Worm (Caenorhabditis elegans) whole organism, L4 larva: ENCODE data around the gene npr-4.

Experiments used
- F10B5.3 ChIP-seq: sonication (generic microtip); optimal IDR thresholded peaks from 2 replicates; lab custom pipeline; 2016; ENCODE audit warnings: mild to moderate bottlenecking, missing genetic modification characterization, missing compliant biosample characterization
- F37D6.2 ChIP-seq: sonication (generic microtip); optimal IDR thresholded peaks from 2 replicates; lab custom pipeline; 2016; ENCODE audit warnings: mild to moderate bottlenecking, missing genetic modification characterization, missing compliant biosample characterization
- F49E8.2 ChIP-seq: sonication (generic microtip); optimal IDR thresholded peaks from 2 replicates; lab custom pipeline; 2016; ENCODE audit warnings: missing compliant biosample characterization, mild to moderate bottlenecking, missing genetic modification characterization, borderline replicate concordance
- T20F7.1 ChIP-seq: fragments of 200-800 bp; sonication (Bioruptor generic); optimal IDR thresholded peaks from 2 replicates; lab custom pipeline; 2018; ENCODE audit warnings: mild to moderate bottlenecking, missing genetic modification characterization, missing compliant biosample characterization
- Y48G9A.11 ChIP-seq: fragments of 200-800 bp; sonication (Bioruptor generic); IDR thresholded peaks from 2 replicates; pipeline ENCODE4 v1.3.6; 2022; ENCODE audit warnings: missing genetic modification reagents, missing genetic modification characterization, missing compliant biosample characterization
- ZK337.2 ChIP-seq: fragments of 200-800 bp; sonication (Bioruptor generic); IDR thresholded peaks from 2 replicates; pipeline ENCODE4 v1.3.6; 2022; ENCODE audit warnings: missing genetic modification reagents, missing genetic modification characterization, missing compliant biosample characterization
- arid-1 ChIP-seq: fragments of 200-800 bp; sonication (Bioruptor generic); conservative IDR thresholded peaks from 2 replicates; pipeline ENCODE4 v1.3.6; 2022; ENCODE audit warnings: missing genetic modification reagents, missing genetic modification characterization, missing compliant biosample characterization
- attf-4 ChIP-seq: sonication (generic microtip); optimal IDR thresholded peaks from 3 replicates; lab custom pipeline; 2017; ENCODE audit warnings: missing biosample characterization, missing genetic modification characterization
- ceh-32 ChIP-seq: sonication (generic microtip); optimal IDR thresholded peaks from 2 replicates; lab custom pipeline; 2016; ENCODE audit warnings: mild to moderate bottlenecking, missing genetic modification characterization, missing compliant biosample characterization; ENCODE audit not compliant: poor library complexity
- ceh-82 ChIP-seq: sonication (generic microtip); optimal IDR thresholded peaks from 2 replicates; lab custom pipeline; 2017; ENCODE audit warnings: missing biosample characterization, missing genetic modification characterization
- ces-1 ChIP-seq: fragments of 150-350 bp; sonication (generic microtip); optimal IDR thresholded peaks from 4 replicates; lab custom pipeline; 2014; ENCODE audit warnings: missing biosample characterization, missing genetic modification reagents, missing genetic modification characterization
- daf-16 ChIP-seq, 3 experiments: sonication (generic microtip); optimal IDR thresholded peaks; 2 replicates each; lab custom pipeline; 2016 to 2017; ENCODE audit warnings: missing genetic modification characterization in 3 of 3, missing genetic modification reagents in 3 of 3, mild to moderate bottlenecking in 2 of 3, missing compliant biosample characterization in 2 of 3, missing biosample characterization in 1 of 3, moderate library complexity in 1 of 3
- dve-1 ChIP-seq: sonication (generic microtip); optimal IDR thresholded peaks from 2 replicates; lab custom pipeline; 2017; ENCODE audit warnings: antibody characterized with exemption, mild to moderate bottlenecking, missing genetic modification characterization, missing compliant biosample characterization; ENCODE audit not compliant: insufficient read depth
- egl-27 ChIP-seq: sonication (generic microtip); optimal IDR thresholded peaks from 3 replicates; lab custom pipeline; 2017; ENCODE audit warnings: missing biosample characterization, missing genetic modification reagents, missing genetic modification characterization
- egl-43 ChIP-seq: fragments of 200-800 bp; sonication (Bioruptor generic); IDR thresholded peaks from 2 replicates; pipeline ENCODE4 v1.3.6; 2022; ENCODE audit warnings: missing genetic modification reagents, missing genetic modification characterization, missing compliant biosample characterization
- fos-1 ChIP-seq: fragments of 150-350 bp; optimal IDR thresholded peaks from 2 replicates; lab custom pipeline; 2014; ENCODE audit warnings: missing biosample characterization, missing genetic modification characterization
- jun-1 ChIP-seq: fragments of 150-350 bp; optimal IDR thresholded peaks from 2 replicates; lab custom pipeline; 2014; ENCODE audit warnings: missing biosample characterization, missing genetic modification reagents, missing genetic modification characterization
- lin-1 ChIP-seq: fragments of 200-800 bp; sonication (Bioruptor generic); IDR thresholded peaks from 2 replicates; pipeline ENCODE4 v1.3.6; 2022; ENCODE audit warnings: missing genetic modification reagents, missing genetic modification characterization, missing compliant biosample characterization
- lin-15B ChIP-seq: fragments of 150-350 bp; sonication (generic microtip); optimal IDR thresholded peaks from 3 replicates; lab custom pipeline; 2014; ENCODE audit warnings: missing biosample characterization, missing genetic modification characterization
- lin-38 ChIP-seq: fragments of 200-800 bp; sonication (Bioruptor generic); IDR thresholded peaks from 2 replicates; pipeline ENCODE4 v1.3.6; 2022; ENCODE audit warnings: missing genetic modification reagents, missing genetic modification characterization, missing compliant biosample characterization
- madf-9 ChIP-seq: fragments of 200-800 bp; sonication (Bioruptor generic); conservative IDR thresholded peaks from 2 replicates; pipeline ENCODE4 v1.3.6; 2022; ENCODE audit warnings: missing genetic modification reagents, missing genetic modification characterization, missing compliant biosample characterization
- mdl-1 ChIP-seq, 2 experiments: fragments of 150-350 bp in 1 of 2; sonication (generic microtip) in 1 of 2; optimal IDR thresholded peaks; 2 replicates each; lab custom pipeline; 2014 to 2017; ENCODE audit warnings: missing biosample characterization in 2 of 2, missing genetic modification characterization in 2 of 2
- mdt-29 ChIP-seq: fragments of 200-800 bp; sonication (Bioruptor generic); IDR thresholded peaks from 2 replicates; pipeline ENCODE4 v1.3.6; 2022; ENCODE audit warnings: missing genetic modification reagents, missing genetic modification characterization, missing compliant biosample characterization
- mes-2 ChIP-seq: sonication (generic microtip); optimal IDR thresholded peaks from 2 replicates; lab custom pipeline; 2016; ENCODE audit warnings: missing genotype, mild to moderate bottlenecking, missing genetic modification characterization, missing compliant biosample characterization; ENCODE audit not compliant: poor library complexity, severe bottlenecking
- nhr-10 ChIP-seq: fragments of 150-350 bp; optimal IDR thresholded peaks from 2 replicates; lab custom pipeline; 2014; ENCODE audit warnings: missing biosample characterization, missing genetic modification characterization
- nhr-11 ChIP-seq: fragments of 150-350 bp; optimal IDR thresholded peaks from 2 replicates; lab custom pipeline; 2014; ENCODE audit warnings: missing biosample characterization, missing genetic modification characterization
- nhr-237 ChIP-seq: sonication (generic microtip); optimal IDR thresholded peaks from 2 replicates; lab custom pipeline; 2017; ENCODE audit warnings: missing biosample characterization, missing genetic modification characterization
- nhr-25 ChIP-seq: sonication (generic microtip); optimal IDR thresholded peaks from 2 replicates; lab custom pipeline; 2017; ENCODE audit warnings: missing genetic modification characterization, mild to moderate bottlenecking, missing compliant biosample characterization, antibody characterized with exemption, moderate library complexity, borderline replicate concordance; ENCODE audit not compliant: insufficient read depth
- nhr-41 ChIP-seq: fragments of 200-800 bp; sonication (Bioruptor generic); IDR thresholded peaks from 2 replicates; pipeline ENCODE4 v1.3.6; 2022; ENCODE audit warnings: missing genetic modification reagents, missing genetic modification characterization, missing compliant biosample characterization
- nhr-76 ChIP-seq: fragments of 150-350 bp; optimal IDR thresholded peaks from 2 replicates; lab custom pipeline; 2014; ENCODE audit warnings: missing biosample characterization, missing genetic modification characterization
- pha-4 ChIP-seq, 2 experiments: fragments of 150-350 bp in 1 of 2; fragments of 200-800 bp in 1 of 2; sonication (Bioruptor generic) in 1 of 2; IDR thresholded peaks in 1 of 2; optimal IDR thresholded peaks in 1 of 2; 2 replicates each; pipeline versions ENCODE4 v1.3.6 to Lab custom; 2014 to 2022; ENCODE audit warnings: missing genetic modification characterization in 2 of 2, missing genetic modification reagents in 2 of 2, missing biosample characterization in 1 of 2, missing compliant biosample characterization in 1 of 2
- rbr-2 ChIP-seq: sonication (generic microtip); optimal IDR thresholded peaks from 2 replicates; lab custom pipeline; 2016; ENCODE audit warnings: missing genotype, missing genetic modification characterization, missing compliant biosample characterization
- saeg-2 ChIP-seq: fragments of 200-800 bp; sonication (Bioruptor generic); IDR thresholded peaks from 2 replicates; pipeline ENCODE4 v1.3.6; 2022; ENCODE audit warnings: missing genetic modification reagents, missing genetic modification characterization, missing compliant biosample characterization
- set-16 ChIP-seq: fragments of 200-800 bp; sonication (Bioruptor generic); IDR thresholded peaks from 2 replicates; pipeline ENCODE4 v1.3.6; 2022; ENCODE audit warnings: missing genetic modification reagents, missing genetic modification characterization, missing compliant biosample characterization
- snpc-1.2 ChIP-seq: fragments of 200-800 bp; sonication (Bioruptor generic); IDR thresholded peaks from 2 replicates; pipeline ENCODE4 v1.3.6; 2022; ENCODE audit warnings: missing genetic modification reagents, missing genetic modification characterization, missing compliant biosample characterization
- unc-130 ChIP-seq: sonication (generic microtip); optimal IDR thresholded peaks from 2 replicates; lab custom pipeline; 2016; ENCODE audit warnings: missing genetic modification reagents, missing genetic modification characterization, missing compliant biosample characterization
- unc-62 ChIP-seq, 3 experiments: fragments of 150-350 bp in 1 of 3; sonication (generic microtip); optimal IDR thresholded peaks in 2 of 3; peaks in 1 of 3; 1 replicate in 1 of 3; 2 replicates in 2 of 3; lab custom pipeline; 2014 to 2017; ENCODE audit warnings: missing biosample characterization in 3 of 3, missing genetic modification characterization in 3 of 3, missing genetic modification reagents in 3 of 3, missing genotype in 1 of 3
- zfp-2 ChIP-seq: sonication (generic microtip); optimal IDR thresholded peaks from 2 replicates; lab custom pipeline; 2016; ENCODE audit warnings: mild to moderate bottlenecking, missing genetic modification characterization, missing compliant biosample characterization
- zip-11 ChIP-seq: fragments of 200-800 bp; sonication (Bioruptor generic); IDR thresholded peaks from 2 replicates; pipeline ENCODE4 v1.3.6; 2022; ENCODE audit warnings: missing genetic modification characterization, missing compliant biosample characterization
- ztf-11 ChIP-seq: fragments of 150-350 bp; optimal IDR thresholded peaks from 2 replicates; lab custom pipeline; 2014; ENCODE audit warnings: missing biosample characterization, missing genetic modification characterization
- ztf-7 ChIP-seq: fragments of 150-350 bp; optimal IDR thresholded peaks from 2 replicates; lab custom pipeline; 2014; ENCODE audit warnings: missing biosample characterization, missing genetic modification characterization

The npr-4 gene

ce11 chrX:12583497-12583896 lies 32.0 kb upstream of the npr-4 start:
- TF ChIP-seq unc-62 (GFP tag; optimal IDR thresholded peaks at IDR 0.05 in 1 of 2; lab: Kevin White, UChicago) = peak in 1 of 2 experiments; percentile 91
- no peak for TF ChIP-seq unc-62 (tag; optimal IDR thresholded peaks at IDR 0.05; lab: Kevin White, UChicago)
- TF ChIP-seq madf-9 (GFP tag; lab: Robert Waterston, UW) = no peak

- no peak for TF ChIP-seq ztf-11 (tag; lab: Kevin White, UChicago)
- TF ChIP-seq lin-38 (GFP tag; lab: Robert Waterston, UW) = no peak
- TF ChIP-seq, all 104 proteins: peak for 0
Measured at ce11 chrX:12579774-12580173, 28.3 kb upstream of the npr-4 start, which contains the start of gene T24D5.3. T24D5.3 (plus strand) TSS chrX:12580074.

- TF ChIP-seq set-16 (GFP tag; lab: Robert Waterston, UW) = peak; percentile 92
- TF ChIP-seq, all 104 proteins: peak for 1; not testable (repeated sequence) for 103
Measured at ce11 chrX:12578052-12578451, 26.6 kb upstream of the npr-4 start.

ce11 chrX:12574473-12574872 lies 23.0 kb upstream of the npr-4 start, which contains the start of gene T24D5.1:
T24D5.1 (plus strand) TSS chrX:12574773.
- TF ChIP-seq snpc-1.2 (GFP tag; lab: Robert Waterston, UW) (no peak), F37D6.2 (tag; lab: Kevin White, UChicago) (no peak), ztf-11 (tag; lab: Kevin White, UChicago) (no peak), egl-43 (GFP tag; lab: Robert Waterston, UW) (no peak), nhr-25 (tag; lab: Kevin White, UChicago) (no peak), nhr-76 (no peak), jun-1 (tag; lab: Kevin White, UChicago) (no peak), ces-1 (GFP tag; lab: Kevin White, UChicago) (no peak), pha-4 (GFP tag; IDR thresholded peaks at IDR 0.05; lab: Robert Waterston, UW) (no peak), pha-4 (tag; optimal IDR thresholded peaks at IDR 0.05; lab: Kevin White, UChicago) (no peak), lin-1 (GFP tag; lab: Robert Waterston, UW) (no peak), nhr-11 (tag; lab: Kevin White, UChicago) (no peak), F49E8.2 (tag; lab: Kevin White, UChicago) (no peak), T20F7.1 (no peak), mdl-1 (tag; optimal IDR thresholded peaks at IDR 0.05; lab: Kevin White, UChicago) (no peak), dve-1 (tag; lab: Kevin White, UChicago) (no peak), ztf-7 (tag; lab: Kevin White, UChicago) (no peak), arid-1 (GFP tag; lab: Robert Waterston, UW) (no peak), nhr-10 (tag; lab: Kevin White, UChicago) (no peak)

- TF ChIP-seq lin-15B (tag; lab: Kevin White, UChicago) (no peak), daf-16 (GFP tag; optimal IDR thresholded peaks at IDR 0.05; lab: Kevin White, UChicago) (peak; percentile 45 to 95), daf-16 (tag; optimal IDR thresholded peaks at IDR 0.05; lab: Kevin White, UChicago) (peak; percentile 66), nhr-237 (tag; lab: Kevin White, UChicago) (no peak), fos-1 (tag; lab: Kevin White, UChicago) (no peak), egl-27 (no peak), F10B5.3 (tag; lab: Kevin White, UChicago) (peak; percentile 75), rbr-2 (peak; percentile 82), ceh-32 (peak; percentile 47), unc-130 (GFP tag; lab: Kevin White, UChicago) (peak; percentile 36), lin-38 (GFP tag; lab: Robert Waterston, UW) (no peak; the same call in 1 of the 2 replicates), Y48G9A.11 (GFP tag; lab: Robert Waterston, UW) (no peak; the same call in 1 of the 2 replicates), nhr-41 (peak; percentile 85; the same call in 1 of the 2 replicates), zip-11 (peak; percentile 76; the same call in 1 of the 2 replicates), saeg-2 (GFP tag; lab: Robert Waterston, UW) (peak; percentile 93), mes-2 (no peak), zfp-2 (tag; lab: Kevin White, UChicago) (peak; percentile 50), attf-4 (no peak), ceh-82 (tag; lab: Kevin White, UChicago) (no peak), ZK337.2 (GFP tag; lab: Robert Waterston, UW) (peak; percentile 81), mdt-29 (GFP tag; lab: Robert Waterston, UW) (no peak; the same call in 1 of the 2 replicates)
Measured at ce11 chrX:12563589-12563988, 12.1 kb upstream of the npr-4 start.
